Fruit fly (Drosophila melanogaster): Measurements from ENCODE around the gene CG42681.

DNA sequence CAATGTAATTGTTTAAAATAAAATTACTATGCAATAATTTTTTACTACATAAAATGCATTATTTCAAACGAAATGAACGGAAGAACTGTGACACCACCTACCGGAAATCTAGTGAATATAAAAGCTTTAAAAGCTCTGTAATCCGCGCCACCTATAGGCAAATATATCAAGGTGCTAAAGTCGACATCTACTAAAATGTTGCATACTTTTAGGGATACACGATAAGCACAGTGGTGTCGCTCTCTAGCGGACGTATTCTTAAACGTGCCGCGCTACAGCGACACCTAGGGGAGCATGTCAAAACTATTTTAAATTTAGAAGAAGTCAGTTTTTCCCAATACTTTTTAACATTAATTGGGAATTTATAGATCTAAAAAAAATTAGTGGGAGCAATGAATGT is 38.0 kb upstream of the CG42681 start:
- peak; percentile 74 for TF ChIP-seq CG1620 (GFP tag; optimal IDR thresholded peaks at IDR 0.05)
- TF ChIP-seq CG12768 (GFP tag; optimal IDR thresholded peaks at IDR 0.05), result peak; percentile 17
- peak; percentile 78 for TF ChIP-seq toe (GFP tag; optimal IDR thresholded peaks at IDR 0.05)
- no peak for TF ChIP-seq cnc (optimal IDR thresholded peaks at IDR 0.05)
- peak; percentile 14 for TF ChIP-seq Crg-1 (GFP tag; optimal IDR thresholded peaks at IDR 0.05)
- peak; percentile 85 for TF ChIP-seq Hr96 (GFP tag; optimal IDR thresholded peaks at IDR 0.05)

Data from whole organism, adult.